Fruit fly (Drosophila melanogaster) whole organism, embryonic: ENCODE data around the gene CG13248.

Source experiments
- Aef1 ChIP-seq: fragments of 200-800 bp; sonication (Bioruptor generic); IDR thresholded peaks from 3 replicates; pipeline ENCODE4 v1.3.6; 2022; ENCODE audit warnings: missing biosample characterization, missing genetic modification characterization
- Asciz ChIP-seq: fragments of 200-800 bp; sonication (Bioruptor generic); optimal IDR thresholded peaks from 2 replicates; lab custom pipeline; 2017; ENCODE audit warnings: missing biosample characterization, mild to moderate bottlenecking, missing genetic modification characterization, missing genetic modification reagents
- CG10267 ChIP-seq: fragments of 200-800 bp; sonication (Bioruptor generic); optimal IDR thresholded peaks from 2 replicates; lab custom pipeline; 2018; ENCODE audit warnings: missing biosample characterization, mild to moderate bottlenecking, missing genetic modification characterization, moderate library complexity
- CG11695 ChIP-seq: fragments of 200-800 bp; sonication (Bioruptor generic); IDR thresholded peaks from 3 replicates; pipeline ENCODE4 v1.3.6; 2022; ENCODE audit warnings: missing biosample characterization, missing genetic modification characterization
- CG12299 ChIP-seq: fragments of 200-800 bp; sonication (Bioruptor generic); optimal IDR thresholded peaks from 2 replicates; lab custom pipeline; 2018; ENCODE audit warnings: missing biosample characterization, mild to moderate bottlenecking, missing genetic modification characterization
- CG14965 ChIP-seq: fragments of 200-800 bp; sonication (Bioruptor generic); optimal IDR thresholded peaks from 2 replicates; lab custom pipeline; 2016; ENCODE audit warnings: missing biosample characterization, missing genetic modification characterization, borderline replicate concordance
- CG15073 ChIP-seq: fragments of 200-800 bp; sonication (Bioruptor generic); optimal IDR thresholded peaks from 2 replicates; lab custom pipeline; 2016; ENCODE audit warnings: missing biosample characterization, missing genetic modification characterization
- CG15479 ChIP-seq: fragments of 200-800 bp; sonication (Bioruptor generic); optimal IDR thresholded peaks from 3 replicates; lab custom pipeline; 2019; ENCODE audit warnings: missing biosample characterization, mild to moderate bottlenecking, missing genetic modification characterization, moderate library complexity
- CG15514 ChIP-seq: fragments of 200-800 bp; sonication (Bioruptor generic); optimal IDR thresholded peaks from 3 replicates; lab custom pipeline; 2017; ENCODE audit warnings: missing biosample characterization, missing genetic modification characterization, mild to moderate bottlenecking, moderate library complexity, missing genetic modification reagents
- CG17361 ChIP-seq: fragments of 200-800 bp; sonication (Bioruptor generic); IDR thresholded peaks from 3 replicates; pipeline ENCODE4 v1.3.6; 2022; ENCODE audit warnings: missing biosample characterization, missing genetic modification characterization
- CG17568 ChIP-seq: fragments of 200-800 bp; sonication (Bioruptor generic); optimal IDR thresholded peaks from 2 replicates; lab custom pipeline; 2018; ENCODE audit warnings: missing biosample characterization, mild to moderate bottlenecking, missing genetic modification characterization, moderate library complexity
- CG2116 ChIP-seq: fragments of 200-800 bp; sonication (Bioruptor generic); optimal IDR thresholded peaks from 3 replicates; lab custom pipeline; 2018; ENCODE audit warnings: missing biosample characterization, mild to moderate bottlenecking, missing genetic modification characterization
- CG31224 ChIP-seq: fragments of 200-800 bp; sonication (Bioruptor generic); IDR thresholded peaks from 2 replicates; pipeline ENCODE4 v1.3.6; 2022; ENCODE audit warnings: missing biosample characterization, missing genetic modification characterization
- CG31365 ChIP-seq: fragments of 200-800 bp; sonication (Bioruptor generic); optimal IDR thresholded peaks from 2 replicates; lab custom pipeline; 2018; ENCODE audit warnings: missing biosample characterization, mild to moderate bottlenecking, missing genetic modification characterization
- CG33557 ChIP-seq: fragments of 200-800 bp; sonication (Bioruptor generic); optimal IDR thresholded peaks from 2 replicates; lab custom pipeline; 2019; ENCODE audit warnings: missing biosample characterization, mild to moderate bottlenecking, missing genetic modification characterization, moderate library complexity
- CG3995 ChIP-seq: fragments of 200-800 bp; sonication (Bioruptor generic); optimal IDR thresholded peaks from 3 replicates; lab custom pipeline; 2016; ENCODE audit warnings: missing biosample characterization, missing genetic modification characterization
- CG42726 ChIP-seq: fragments of 200-800 bp; sonication (Bioruptor generic); IDR thresholded peaks from 2 replicates; pipeline ENCODE4 v1.3.6; 2022; ENCODE audit warnings: missing biosample characterization, missing genetic modification characterization; ENCODE audit not compliant: partially characterized antibody
- CG4328 ChIP-seq: fragments of 200-800 bp; sonication (Bioruptor generic); optimal IDR thresholded peaks from 3 replicates; lab custom pipeline; 2017; ENCODE audit warnings: missing biosample characterization, missing genetic modification reagents, missing genetic modification characterization
- CG6175 ChIP-seq: fragments of 200-800 bp; sonication (Bioruptor generic); IDR thresholded peaks from 3 replicates; pipeline ENCODE4 v1.3.6; 2022; ENCODE audit warnings: missing biosample characterization, missing genetic modification characterization
- CG6689 ChIP-seq: fragments of 200-800 bp; sonication (Bioruptor generic); IDR thresholded peaks from 2 replicates; pipeline ENCODE4 v1.3.6; 2022; ENCODE audit warnings: missing biosample characterization, missing genetic modification characterization
- CG7786 ChIP-seq: fragments of 200-800 bp; sonication (Bioruptor generic); optimal IDR thresholded peaks from 2 replicates; lab custom pipeline; 2016; ENCODE audit warnings: missing biosample characterization, missing genetic modification characterization
- CG7987 ChIP-seq: fragments of 200-800 bp; sonication (Bioruptor generic); optimal IDR thresholded peaks from 2 replicates; lab custom pipeline; 2018; ENCODE audit warnings: missing biosample characterization, mild to moderate bottlenecking, missing genetic modification characterization, moderate library complexity
- CG8089 ChIP-seq: fragments of 200-800 bp; sonication (Bioruptor generic); optimal IDR thresholded peaks from 3 replicates; lab custom pipeline; 2016; ENCODE audit warnings: missing biosample characterization, missing genetic modification characterization
- CHES-1-like ChIP-seq: fragments of 200-800 bp; sonication (Bioruptor generic); optimal IDR thresholded peaks from 2 replicates; lab custom pipeline; 2016; ENCODE audit warnings: missing biosample characterization, missing genetic modification characterization
- Chrac-16 ChIP-seq: fragments of 200-800 bp; sonication (Bioruptor generic); optimal IDR thresholded peaks from 3 replicates; lab custom pipeline; 2016; ENCODE audit warnings: missing biosample characterization, missing genetic modification characterization
- ERR ChIP-seq: fragments of 200-800 bp; sonication (Bioruptor generic); optimal IDR thresholded peaks from 2 replicates; lab custom pipeline; 2016; ENCODE audit warnings: missing biosample characterization, missing genetic modification characterization
- Fer2 ChIP-seq: fragments of 200-800 bp; sonication (Bioruptor generic); optimal IDR thresholded peaks from 2 replicates; lab custom pipeline; 2018; ENCODE audit warnings: missing biosample characterization, mild to moderate bottlenecking, missing genetic modification characterization, moderate library complexity
- HHEX ChIP-seq: fragments of 200-800 bp; sonication (Bioruptor generic); optimal IDR thresholded peaks from 3 replicates; lab custom pipeline; 2017; ENCODE audit warnings: missing biosample characterization, mild to moderate bottlenecking, missing genetic modification characterization, missing genetic modification reagents
- Hr3 ChIP-seq: fragments of 200-800 bp; sonication (Bioruptor generic); optimal IDR thresholded peaks from 3 replicates; lab custom pipeline; 2016; ENCODE audit warnings: missing biosample characterization, missing genetic modification characterization
- Myb ChIP-seq: fragments of 200-800 bp; sonication (Bioruptor generic); optimal IDR thresholded peaks from 2 replicates; lab custom pipeline; 2016; ENCODE audit warnings: missing biosample characterization, missing genetic modification characterization
- Oli ChIP-seq: fragments of 200-800 bp; sonication (Bioruptor generic); optimal IDR thresholded peaks from 2 replicates; lab custom pipeline; 2018; ENCODE audit warnings: missing biosample characterization, mild to moderate bottlenecking, missing genetic modification characterization, moderate library complexity
- ac ChIP-seq: fragments of 200-800 bp; sonication (Bioruptor generic); optimal IDR thresholded peaks from 3 replicates; lab custom pipeline; 2017; ENCODE audit warnings: missing biosample characterization, mild to moderate bottlenecking, missing genetic modification characterization
- ase ChIP-seq: fragments of 200-800 bp; sonication (Bioruptor generic); IDR thresholded peaks from 3 replicates; pipeline ENCODE4 v1.3.6; 2022; ENCODE audit warnings: missing biosample characterization, missing genetic modification characterization
- cad ChIP-seq: fragments of >200 bp; optimal IDR thresholded peaks from 2 replicates; lab custom pipeline; 2017; ENCODE audit warnings: missing biosample characterization, missing genetic modification characterization
- croc ChIP-seq: fragments of 200-800 bp; sonication (Bioruptor generic); conservative IDR thresholded peaks from 3 replicates; pipeline ENCODE4 v1.3.6; 2022; ENCODE audit warnings: missing biosample characterization, missing genetic modification characterization
- dmrt99B ChIP-seq: fragments of 200-800 bp; sonication (Bioruptor generic); optimal IDR thresholded peaks from 2 replicates; lab custom pipeline; 2018; ENCODE audit warnings: missing biosample characterization, mild to moderate bottlenecking, missing genetic modification characterization, moderate library complexity
- dysf ChIP-seq: fragments of 200-800 bp; sonication (Bioruptor generic); IDR thresholded peaks from 3 replicates; pipeline ENCODE4 v1.3.6; 2022; ENCODE audit warnings: missing biosample characterization, missing genetic modification characterization
- eyg ChIP-seq: fragments of 200-800 bp; sonication (Bioruptor generic); optimal IDR thresholded peaks from 3 replicates; lab custom pipeline; 2016; ENCODE audit warnings: missing biosample characterization, missing genetic modification characterization
- gsb ChIP-seq: fragments of 200-800 bp; sonication (Bioruptor generic); IDR thresholded peaks from 2 replicates; pipeline ENCODE4 v1.3.6; 2022; ENCODE audit warnings: missing biosample characterization, missing genetic modification characterization
- kay ChIP-seq: fragments of 200-800 bp; sonication (Bioruptor generic); optimal IDR thresholded peaks from 2 replicates; lab custom pipeline; 2016; ENCODE audit warnings: missing biosample characterization, missing genetic modification characterization
- nerfin-1 ChIP-seq: fragments of 200-800 bp; sonication (Bioruptor generic); optimal IDR thresholded peaks from 3 replicates; lab custom pipeline; 2019; ENCODE audit warnings: missing biosample characterization, mild to moderate bottlenecking, missing genetic modification characterization, moderate library complexity
- onecut ChIP-seq: fragments of 200-800 bp; sonication (Bioruptor generic); IDR thresholded peaks from 2 replicates; pipeline ENCODE4 v1.3.6; 2022; ENCODE audit warnings: missing biosample characterization, missing genetic modification characterization
- org-1 ChIP-seq: fragments of 200-800 bp; sonication (Bioruptor generic); optimal IDR thresholded peaks from 2 replicates; lab custom pipeline; 2017; ENCODE audit warnings: missing biosample characterization, missing genetic modification characterization
- repo ChIP-seq: fragments of 200-800 bp; sonication (Bioruptor generic); optimal IDR thresholded peaks from 2 replicates; lab custom pipeline; 2016; ENCODE audit warnings: missing biosample characterization, missing genetic modification characterization
- slbo ChIP-seq: fragments of 200-800 bp; sonication (Bioruptor generic); IDR thresholded peaks from 2 replicates; pipeline ENCODE4 v1.3.6; 2022; ENCODE audit warnings: missing biosample characterization, missing genetic modification characterization
- sqz ChIP-seq: fragments of 200-800 bp; sonication (Bioruptor generic); optimal IDR thresholded peaks from 3 replicates; lab custom pipeline; 2018; ENCODE audit warnings: missing biosample characterization, mild to moderate bottlenecking, missing genetic modification characterization
- stc ChIP-seq: fragments of 200-800 bp; sonication (Bioruptor generic); IDR thresholded peaks from 2 replicates; pipeline ENCODE4 v1.3.6; 2022; ENCODE audit warnings: missing biosample characterization, missing genetic modification characterization
- unpg ChIP-seq: fragments of 200-800 bp; sonication (Bioruptor generic); optimal IDR thresholded peaks from 3 replicates; lab custom pipeline; 2018; ENCODE audit warnings: missing biosample characterization, mild to moderate bottlenecking, missing genetic modification characterization, moderate library complexity
- usp ChIP-seq: fragments of >200 bp; optimal IDR thresholded peaks from 2 replicates; lab custom pipeline; 2017; ENCODE audit warnings: missing biosample characterization, missing genetic modification characterization

The CG13248 gene

dm6 chr3L:20441632-20442469, 31.5 kb upstream of the CG13248 start, which contains the start of gene CG5910 (continued):
- TF ChIP-seq CG6175: no peak
- peak; percentile 23 for TF ChIP-seq CHES-1-like (GFP tag; lab: Kevin White, UChicago)
- TF ChIP-seq CG2116: peak; percentile 54
- peak; percentile 56 for TF ChIP-seq CG7987 (GFP tag; lab: Kevin White, UChicago)
- TF ChIP-seq CG17568 (GFP tag; lab: Kevin White, UChicago): no peak
- TF ChIP-seq dmrt99B (tag; lab: Kevin White, UChicago): peak; percentile 93
- peak; percentile 52; the same call in 1 of the 2 replicates for TF ChIP-seq gsb (GFP tag; lab: Robert Waterston, UW)
- TF ChIP-seq CG3995 (GFP tag; lab: Kevin White, UChicago): no peak
- TF ChIP-seq CG6689: peak; percentile 88
- TF ChIP-seq CG7786 (GFP tag; lab: Kevin White, UChicago): peak; percentile 22
- TF ChIP-seq CG11695 (GFP tag; lab: Robert Waterston, UW): peak; percentile 87
- TF ChIP-seq HHEX (GFP tag; lab: Kevin White, UChicago): peak; percentile 89
- TF ChIP-seq ase: peak; percentile 52; the same call in 1 of the 3 replicates
- TF ChIP-seq CG15073 (GFP tag; lab: Kevin White, UChicago): no peak
- peak; percentile 40 for TF ChIP-seq ac (GFP tag; lab: Kevin White, UChicago)
- TF ChIP-seq CG4328 (GFP tag; lab: Kevin White, UChicago): peak; percentile 81
- TF ChIP-seq eyg (GFP tag; lab: Kevin White, UChicago): no peak
- TF ChIP-seq unpg (GFP tag; lab: Kevin White, UChicago): peak; percentile 90
- peak; percentile 2 for TF ChIP-seq CG31365 (tag; lab: Kevin White, UChicago)
- TF ChIP-seq CG12299: peak; percentile 87
- no peak for TF ChIP-seq usp (GFP tag; lab: Kevin White, UChicago)
- no peak for TF ChIP-seq sqz (GFP tag; lab: Kevin White, UChicago)
- no peak for TF ChIP-seq CG15479 (GFP tag; lab: Kevin White, UChicago)
- peak; percentile 76 for TF ChIP-seq CG15514
- TF ChIP-seq CG42726 (GFP tag; lab: Robert Waterston, UW): no peak
- no peak; the same call in 1 of the 2 replicates for TF ChIP-seq onecut (GFP tag; lab: Robert Waterston, UW)
- TF ChIP-seq stc (GFP tag; lab: Robert Waterston, UW): peak; percentile 78
- TF ChIP-seq CG8089 (GFP tag; lab: Kevin White, UChicago): peak; percentile 2
- TF ChIP-seq Aef1 (GFP tag; lab: Robert Waterston, UW): peak; percentile 74
- peak; percentile 78 for TF ChIP-seq Chrac-16 (GFP tag; lab: Kevin White, UChicago)
- TF ChIP-seq CG33557: peak; percentile 90
- peak; percentile 89 for TF ChIP-seq dysf (GFP tag; lab: Robert Waterston, UW)
- peak; percentile 66 for TF ChIP-seq CG31224
- no peak for TF ChIP-seq repo
- peak; percentile 74 for TF ChIP-seq Fer2 (tag; lab: Kevin White, UChicago)
- TF ChIP-seq kay (GFP tag; lab: Kevin White, UChicago): peak; percentile 70
- TF ChIP-seq Asciz (GFP tag; lab: Kevin White, UChicago): peak; percentile 78
- peak; percentile 97 for TF ChIP-seq CG17361
- peak; percentile 86 for TF ChIP-seq Hr3 (GFP tag; lab: Kevin White, UChicago)
- peak; percentile 85 for TF ChIP-seq croc (GFP tag; lab: Robert Waterston, UW)
- TF ChIP-seq ERR (GFP tag; lab: Kevin White, UChicago): no peak
- peak; percentile 2 for TF ChIP-seq Myb (GFP tag; lab: Kevin White, UChicago)
- TF ChIP-seq CG14965 (GFP tag; lab: Kevin White, UChicago): no peak
- peak; percentile 94 for TF ChIP-seq Oli (tag; lab: Kevin White, UChicago)
- peak; percentile 86 for TF ChIP-seq org-1 (GFP tag; lab: Kevin White, UChicago)
- TF ChIP-seq cad (GFP tag; lab: Kevin White, UChicago): no peak
- peak; percentile 89 for TF ChIP-seq CG10267
- TF ChIP-seq nerfin-1 (tag; lab: Kevin White, UChicago): peak; percentile 87
- peak; percentile 83 for TF ChIP-seq slbo (GFP tag; lab: Robert Waterston, UW)
